Fruit fly (Drosophila melanogaster): Measurements from ENCODE around the gene eIF5B.
A peak's percentile ranks its signal among the peaks of the same experiment; 100 is the strongest.

eIF5B gene

DNA sequence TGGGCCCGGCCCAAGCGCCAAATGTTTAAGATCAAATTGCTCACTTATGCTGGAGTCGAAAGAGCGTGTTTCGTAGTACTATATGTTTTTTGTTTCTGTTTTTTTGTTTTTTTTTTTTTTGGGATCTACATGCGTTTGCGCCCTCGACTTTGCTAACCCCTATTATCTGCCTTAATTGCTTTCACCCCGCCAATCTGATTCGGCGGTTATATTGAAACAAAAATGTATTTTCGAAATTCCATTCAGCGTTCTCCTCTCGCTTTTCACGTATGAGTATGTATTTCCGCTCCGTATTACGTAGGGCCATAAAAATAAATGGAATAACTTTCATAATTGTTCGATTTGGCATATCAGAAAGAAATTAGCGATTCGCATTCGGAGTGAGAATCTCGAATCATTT is 55.2 kb downstream of the eIF5B start:
- peak; percentile 29 for TF ChIP-seq vri (GFP tag; optimal IDR thresholded peaks at IDR 0.05)
- TF ChIP-seq CG7368 (GFP tag; optimal IDR thresholded peaks at IDR 0.05), result no peak
- TF ChIP-seq svp (GFP tag), result peak; percentile 97
- TF ChIP-seq CG11902 (GFP tag; optimal IDR thresholded peaks at IDR 0.05), result no peak
- no peak for TF ChIP-seq CG34406 (GFP tag; optimal IDR thresholded peaks at IDR 0.05)
- no peak for TF ChIP-seq dsx (GFP tag; optimal IDR thresholded peaks at IDR 0.05; ENCODE audit: poor library complexity, severe bottlenecking)

- TF ChIP-seq acj6 (GFP tag; optimal IDR thresholded peaks at IDR 0.05), result no peak
- peak; percentile 8 for TF ChIP-seq fd85E (GFP tag; optimal IDR thresholded peaks at IDR 0.05)
- TF ChIP-seq CG34406 (GFP tag; optimal IDR thresholded peaks at IDR 0.05), result no peak
- no peak for TF ChIP-seq achi (GFP tag; optimal IDR thresholded peaks at IDR 0.05)
- no peak for TF ChIP-seq CG7368 (GFP tag; optimal IDR thresholded peaks at IDR 0.05)
- TF ChIP-seq dac (GFP tag; optimal IDR thresholded peaks at IDR 0.05), result no peak
- TF ChIP-seq CG3032 (tag; optimal IDR thresholded peaks at IDR 0.05), result no peak
- TF ChIP-seq Eip75B (GFP tag; optimal IDR thresholded peaks at IDR 0.05), result no peak
- no peak for TF ChIP-seq CG4318 (GFP tag; optimal IDR thresholded peaks at IDR 0.05)
- no peak for TF ChIP-seq spab (GFP tag; optimal IDR thresholded peaks at IDR 0.05)
- TF ChIP-seq salr (GFP tag; optimal IDR thresholded peaks at IDR 0.05), result peak in 1 of 2 experiments; percentile 2
- peak; percentile 31 for TF ChIP-seq CG6808 (GFP tag; optimal IDR thresholded peaks at IDR 0.05)
- TF ChIP-seq CG1621 (tag; optimal IDR thresholded peaks at IDR 0.05), result no peak
- peak; percentile 63 for TF ChIP-seq CG6163 (GFP tag; IDR thresholded peaks at IDR 0.05)
- no peak for TF ChIP-seq cyc (GFP tag; optimal IDR thresholded peaks at IDR 0.05)
- no peak for TF ChIP-seq CG6854 (GFP tag; optimal IDR thresholded peaks at IDR 0.05)
- no peak for TF ChIP-seq CG31627 (GFP tag; optimal IDR thresholded peaks at IDR 0.05)
- peak; percentile 24 for TF ChIP-seq net (GFP tag; optimal IDR thresholded peaks at IDR 0.05)
- no peak for TF ChIP-seq pdm3 (GFP tag; optimal IDR thresholded peaks at IDR 0.05)
- TF ChIP-seq fd59A (GFP tag; optimal IDR thresholded peaks at IDR 0.05), result no peak
- no peak for TF ChIP-seq CG8632 (GFP tag; optimal IDR thresholded peaks at IDR 0.05)
- no peak for TF ChIP-seq CG10669 (GFP tag; optimal IDR thresholded peaks at IDR 0.05)
- no peak for TF ChIP-seq Ets96B (tag; optimal IDR thresholded peaks at IDR 0.05)
- TF ChIP-seq CG3919 (GFP tag; optimal IDR thresholded peaks at IDR 0.05), result peak; percentile 6
- TF ChIP-seq Sox102F (GFP tag; optimal IDR thresholded peaks at IDR 0.05), result no peak
- TF ChIP-seq lz (GFP tag; optimal IDR thresholded peaks at IDR 0.05), result no peak
- no peak for TF ChIP-seq Hr39 (GFP tag; optimal IDR thresholded peaks at IDR 0.05)
- no peak for TF ChIP-seq vri (GFP tag; optimal IDR thresholded peaks at IDR 0.05)
- TF ChIP-seq Met (GFP tag; optimal IDR thresholded peaks at IDR 0.05), result no peak
- TF ChIP-seq Hr4 (GFP tag; optimal IDR thresholded peaks at IDR 0.05), result no peak
- peak; percentile 46 for TF ChIP-seq svp (GFP tag)
- TF ChIP-seq Sox15 (GFP tag; optimal IDR thresholded peaks at IDR 0.05), result no peak
- TF ChIP-seq CG8119 (GFP tag; IDR thresholded peaks at IDR 0.05), result peak; percentile 68
- TF ChIP-seq Eip78C (GFP tag), result peak; percentile 47
- peak; percentile 18 for TF ChIP-seq Lpt (GFP tag; optimal IDR thresholded peaks at IDR 0.05)
- TF ChIP-seq CG11762 (GFP tag; optimal IDR thresholded peaks at IDR 0.05; ENCODE audit: insufficient read depth), result no peak
- no peak for TF ChIP-seq CG11294 (GFP tag; IDR thresholded peaks at IDR 0.05)
- TF ChIP-seq ss (GFP tag; optimal IDR thresholded peaks at IDR 0.05), result peak; percentile 11 to 38
- no peak for TF ChIP-seq CG10631 (GFP tag; optimal IDR thresholded peaks at IDR 0.05)
- peak; percentile 60; the same call in 2 of the 3 replicates for TF ChIP-seq eg (GFP tag; IDR thresholded peaks at IDR 0.05)
- TF ChIP-seq Gug (GFP tag; IDR thresholded peaks at IDR 0.05), result no peak
- TF ChIP-seq CG9139 (GFP tag; optimal IDR thresholded peaks at IDR 0.05), result no peak
- no peak for TF ChIP-seq OdsH (GFP tag; optimal IDR thresholded peaks at IDR 0.05)
- TF ChIP-seq Smox (GFP tag; optimal IDR thresholded peaks at IDR 0.05), result no peak
- no peak for TF ChIP-seq CG11902 (GFP tag; optimal IDR thresholded peaks at IDR 0.05)
- TF ChIP-seq CG32006 (GFP tag; optimal IDR thresholded peaks at IDR 0.05), result no peak
- peak; percentile 32 for TF ChIP-seq CG15336 (GFP tag; IDR thresholded peaks at IDR 0.05)
- TF ChIP-seq Hr38 (GFP tag; optimal IDR thresholded peaks at IDR 0.05), result no peak
Observed at dm6 chr3L:3400555-3401198, 60.1 kb downstream of the eIF5B start.
